Fruit fly (Drosophila melanogaster) whole organism, pupa: ENCODE results near the gene CG32407.

Experiments
- CG10348 ChIP-seq: fragments of 200-800 bp; sonication (Bioruptor generic); IDR thresholded peaks from 2 replicates; pipeline ENCODE4 v1.3.6; 2022; ENCODE audit warnings: missing biosample characterization, missing genetic modification characterization
- CG12605 ChIP-seq: fragments of 200-800 bp; sonication (Bioruptor generic); IDR thresholded peaks from 2 replicates; pipeline ENCODE4 v1.3.6; 2022; ENCODE audit warnings: missing biosample characterization, missing genetic modification characterization
- CG13204 ChIP-seq: fragments of 200-800 bp; sonication (Bioruptor generic); optimal IDR thresholded peaks from 2 replicates; lab custom pipeline; 2018; ENCODE audit warnings: missing biosample characterization, mild to moderate bottlenecking, missing genetic modification characterization, moderate library complexity
- CG14655 ChIP-seq: fragments of 200-800 bp; sonication (Bioruptor generic); optimal IDR thresholded peaks from 3 replicates; lab custom pipeline; 2017; ENCODE audit warnings: mild to moderate bottlenecking, missing biosample characterization, missing genetic modification reagents, missing genetic modification characterization
- CG15710 ChIP-seq: fragments of 200-800 bp; sonication (Bioruptor generic); optimal IDR thresholded peaks from 2 replicates; lab custom pipeline; 2018; ENCODE audit warnings: missing biosample characterization, mild to moderate bottlenecking, missing genetic modification characterization, moderate library complexity
- CG17806 ChIP-seq: fragments of 200-800 bp; sonication (Bioruptor generic); optimal IDR thresholded peaks from 2 replicates; lab custom pipeline; 2018; ENCODE audit warnings: missing biosample characterization, mild to moderate bottlenecking, missing genetic modification characterization, moderate library complexity
- CG32121 ChIP-seq: fragments of 200-800 bp; sonication (Bioruptor generic); IDR thresholded peaks from 2 replicates; pipeline ENCODE4 v1.3.6; 2022; ENCODE audit warnings: missing biosample characterization, missing genetic modification characterization
- CG34367 ChIP-seq: fragments of 200-800 bp; sonication (Bioruptor generic); optimal IDR thresholded peaks from 2 replicates; lab custom pipeline; 2018; ENCODE audit warnings: missing biosample characterization, mild to moderate bottlenecking, missing genetic modification characterization
- CG4496 ChIP-seq: fragments of 200-800 bp; sonication (Bioruptor generic); IDR thresholded peaks from 3 replicates; pipeline ENCODE4 v1.3.6; 2022; ENCODE audit warnings: missing biosample characterization, missing genetic modification characterization
- CG8159 ChIP-seq: fragments of 200-800 bp; sonication (Bioruptor generic); optimal IDR thresholded peaks from 3 replicates; lab custom pipeline; 2018; ENCODE audit warnings: missing biosample characterization, mild to moderate bottlenecking, missing genetic modification characterization, moderate library complexity
- CG8301 ChIP-seq: fragments of 200-800 bp; sonication (Bioruptor generic); optimal IDR thresholded peaks from 2 replicates; lab custom pipeline; 2018; ENCODE audit warnings: missing biosample characterization, mild to moderate bottlenecking, missing genetic modification characterization
- CG9948 ChIP-seq: fragments of 200-800 bp; sonication (Bioruptor generic); optimal IDR thresholded peaks from 2 replicates; lab custom pipeline; 2018; ENCODE audit warnings: missing biosample characterization, mild to moderate bottlenecking, missing genetic modification characterization, moderate library complexity
- D1 ChIP-seq: fragments of 200-800 bp; sonication (Bioruptor generic); optimal IDR thresholded peaks from 2 replicates; lab custom pipeline; 2018; ENCODE audit warnings: missing biosample characterization, mild to moderate bottlenecking, missing genetic modification characterization, moderate library complexity
- EcR ChIP-seq: fragments of 200-800 bp; sonication (Bioruptor generic); optimal IDR thresholded peaks from 3 replicates; lab custom pipeline; 2019; ENCODE audit warnings: missing biosample characterization, missing genetic modification characterization, mild to moderate bottlenecking, moderate library complexity, missing genetic modification reagents
- Ets98B ChIP-seq: fragments of 200-800 bp; sonication (Bioruptor generic); IDR thresholded peaks from 2 replicates; pipeline ENCODE4 v1.3.6; 2022; ENCODE audit warnings: missing biosample characterization, missing genetic modification characterization
- Pif1A ChIP-seq: fragments of 200-800 bp; sonication (Bioruptor generic); optimal IDR thresholded peaks from 3 replicates; lab custom pipeline; 2016; ENCODE audit warnings: missing biosample characterization, missing genetic modification characterization
- Pif1B ChIP-seq: fragments of 200-800 bp; sonication (Bioruptor generic); optimal IDR thresholded peaks from 3 replicates; lab custom pipeline; 2016; ENCODE audit warnings: missing biosample characterization, missing genetic modification characterization
- Snoo ChIP-seq: fragments of 200-800 bp; sonication (Bioruptor generic); optimal IDR thresholded peaks from 3 replicates; lab custom pipeline; 2017; ENCODE audit warnings: missing biosample characterization, mild to moderate bottlenecking, missing genetic modification characterization, inconsistent platforms
- fd96Ca ChIP-seq: fragments of 200-800 bp; sonication (Bioruptor generic); IDR thresholded peaks from 3 replicates; pipeline ENCODE4 v1.3.6; 2022; ENCODE audit warnings: missing biosample characterization, missing genetic modification characterization
- gl ChIP-seq: fragments of 200-800 bp; sonication (Bioruptor generic); optimal IDR thresholded peaks from 2 replicates; lab custom pipeline; 2018; ENCODE audit warnings: missing biosample characterization, mild to moderate bottlenecking, missing genetic modification characterization
- rn ChIP-seq: fragments of 200-800 bp; sonication (Bioruptor generic); IDR thresholded peaks from 2 replicates; pipeline ENCODE4 v1.3.6; 2022; ENCODE audit warnings: missing biosample characterization, missing genetic modification characterization

Gene CG32407

dm6 chr3L:5943348-5943904, 21.6 kb downstream of the CG32407 start:
- TF ChIP-seq rn (GFP tag; lab: Robert Waterston, UW) (no peak), CG8159 (tag; lab: Kevin White, UChicago) (peak; percentile 41), CG34367 (tag; lab: Kevin White, UChicago) (peak; percentile 13), gl (peak; percentile 51), CG12605 (GFP tag; lab: Robert Waterston, UW) (no peak; the same call in none of the 2 replicates), CG32121 (no peak), fd96Ca (peak; percentile 34; the same call in 1 of the 3 replicates), CG15710 (tag; lab: Kevin White, UChicago) (peak; percentile 14), EcR (peak; percentile 71), CG4496 (GFP tag; lab: Robert Waterston, UW) (peak; percentile 61; the same call in 1 of the 3 replicates), CG9948 (tag; lab: Kevin White, UChicago) (peak; percentile 16), Pif1A (GFP tag; lab: Kevin White, UChicago) (peak; percentile 70), Pif1B (peak; percentile 54), CG10348 (GFP tag; lab: Robert Waterston, UW) (no peak), CG14655 (GFP tag; lab: Kevin White, UChicago) (peak; percentile 46), CG8301 (peak; percentile 39), CG13204 (peak; percentile 75), Ets98B (GFP tag; lab: Robert Waterston, UW) (no peak), D1 (tag; lab: Kevin White, UChicago) (no peak), CG17806 (tag; lab: Kevin White, UChicago) (peak; percentile 20), Snoo (tag; lab: Kevin White, UChicago) (no peak)

dm6 chr3L:5945571-5945970, 23.7 kb downstream of the CG32407 start:
- TF ChIP-seq CG4496 (GFP tag; lab: Robert Waterston, UW) (0 out of 3 replicates have a peak, but pooled peaks have one; percentile 38), Ets98B (GFP tag; lab: Robert Waterston, UW) (peak; percentile 53; the same call in 1 of the 2 replicates), CG9948 (tag; lab: Kevin White, UChicago) (peak; percentile 52), CG13204 (no peak), CG14655 (GFP tag; lab: Kevin White, UChicago) (peak; percentile 78), Snoo (tag; lab: Kevin White, UChicago) (no peak), CG12605 (GFP tag; lab: Robert Waterston, UW) (peak; percentile 22; the same call in 1 of the 2 replicates), CG32121 (peak; percentile 53; the same call in 1 of the 2 replicates), Pif1B (no peak), CG34367 (tag; lab: Kevin White, UChicago) (peak; percentile 15), D1 (tag; lab: Kevin White, UChicago) (no peak), CG10348 (GFP tag; lab: Robert Waterston, UW) (no peak), gl (no peak), EcR (no peak), CG8159 (tag; lab: Kevin White, UChicago) (peak; percentile 70), rn (GFP tag; lab: Robert Waterston, UW) (no peak), CG8301 (peak; percentile 66), Pif1A (GFP tag; lab: Kevin White, UChicago) (no peak), CG17806 (tag; lab: Kevin White, UChicago) (peak; percentile 61), fd96Ca (no peak), CG15710 (tag; lab: Kevin White, UChicago) (peak; percentile 56)

DNA sequence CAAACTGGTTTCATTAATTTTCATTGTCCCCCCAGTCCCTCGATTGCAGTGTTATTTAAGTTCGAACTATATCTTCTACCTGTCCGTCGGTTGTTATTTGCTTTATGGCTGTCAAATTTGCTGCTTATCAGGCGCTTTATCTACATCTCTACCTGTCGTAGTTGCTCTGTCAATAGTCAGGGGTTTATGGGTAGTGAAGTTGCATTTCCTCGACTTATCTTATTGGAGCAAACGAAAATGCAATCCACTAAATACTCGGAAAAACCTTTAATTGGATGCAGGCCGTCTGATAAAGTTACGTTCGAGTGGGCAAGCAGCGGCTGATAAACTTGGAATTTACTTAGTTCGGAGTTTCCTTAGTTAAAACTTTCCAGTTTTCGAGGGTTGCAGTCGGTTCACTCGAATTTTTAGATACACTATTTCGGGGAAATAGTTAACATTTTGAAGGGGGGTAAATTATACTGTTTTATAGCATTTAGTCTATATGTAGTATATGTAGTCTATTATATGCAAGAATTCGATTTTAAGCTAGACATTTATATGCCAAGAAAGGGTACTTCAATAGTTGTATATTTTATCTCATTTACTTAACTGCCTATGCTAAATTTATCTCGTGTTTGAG, 25.4 kb downstream of the CG32407 start:
- TF ChIP-seq Pif1B (no peak), CG15710 (tag; lab: Kevin White, UChicago) (no peak), fd96Ca (no peak), CG14655 (GFP tag; lab: Kevin White, UChicago) (no peak), Snoo (tag; lab: Kevin White, UChicago) (no peak), CG8301 (no peak), rn (GFP tag; lab: Robert Waterston, UW) (no peak), CG9948 (tag; lab: Kevin White, UChicago) (no peak), CG34367 (tag; lab: Kevin White, UChicago) (no peak), Pif1A (GFP tag; lab: Kevin White, UChicago) (no peak), CG13204 (no peak), CG12605 (GFP tag; lab: Robert Waterston, UW) (no peak)

DNA sequence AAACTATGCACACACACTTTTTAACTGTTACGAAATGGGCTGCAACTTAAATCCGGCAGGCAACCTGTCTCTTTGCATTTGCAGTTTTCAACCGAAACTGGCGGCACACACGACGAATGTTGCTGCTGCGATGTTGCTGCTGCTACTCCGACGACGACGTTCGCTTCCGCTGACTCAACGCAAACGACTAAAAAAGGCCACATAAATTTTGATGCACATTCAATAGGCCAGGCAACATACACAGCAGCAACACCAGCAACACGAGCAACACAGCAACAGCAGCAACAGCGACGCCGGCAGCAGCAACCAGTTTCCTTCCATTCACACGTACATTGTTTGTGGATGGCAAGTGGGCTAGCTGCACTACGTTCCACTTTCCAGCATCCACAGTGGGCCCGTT, 28.6 kb downstream of the CG32407 start, which contains the start of gene Egfrap:
Gene Egfrap (minus strand): TSS at position 192 of the 400 bp plus-strand sequence.
- TF ChIP-seq rn (GFP tag; lab: Robert Waterston, UW) (no peak), gl (no peak), CG13204 (peak; percentile 36), CG10348 (GFP tag; lab: Robert Waterston, UW) (no peak), CG4496 (GFP tag; lab: Robert Waterston, UW) (peak; percentile 50; the same call in 1 of the 3 replicates), Ets98B (GFP tag; lab: Robert Waterston, UW) (peak; percentile 51; the same call in 1 of the 2 replicates), CG8301 (no peak), Snoo (tag; lab: Kevin White, UChicago) (no peak), Pif1B (no peak), CG14655 (GFP tag; lab: Kevin White, UChicago) (no peak), CG15710 (tag; lab: Kevin White, UChicago) (no peak), fd96Ca (no peak), CG32121 (no peak), D1 (tag; lab: Kevin White, UChicago) (no peak), EcR (peak; percentile 14)

- TF ChIP-seq CG17806 (tag; lab: Kevin White, UChicago) (peak; percentile 47), CG8301 (peak; percentile 74), CG9948 (tag; lab: Kevin White, UChicago) (peak; percentile 58), Pif1A (GFP tag; lab: Kevin White, UChicago) (no peak), CG10348 (GFP tag; lab: Robert Waterston, UW) (no peak), CG13204 (no peak), CG15710 (tag; lab: Kevin White, UChicago) (peak; percentile 12), Snoo (tag; lab: Kevin White, UChicago) (peak; percentile 5), rn (GFP tag; lab: Robert Waterston, UW) (no peak), Pif1B (peak; percentile 13), CG14655 (GFP tag; lab: Kevin White, UChicago) (peak; percentile 78), CG32121 (no peak), CG12605 (GFP tag; lab: Robert Waterston, UW) (peak; percentile 20; the same call in 1 of the 2 replicates), CG8159 (tag; lab: Kevin White, UChicago) (peak; percentile 67), gl (no peak), CG4496 (GFP tag; lab: Robert Waterston, UW) (no peak)
Measured at dm6 chr3L:5952132-5952531, 30.3 kb downstream of the CG32407 start.
